Worm (Caenorhabditis elegans) whole organism, early embryonic: ENCODE data around the gene Y39G8B.10.
A peak's percentile ranks its signal among the peaks of the same experiment; 100 is the strongest.

Experiments used
- B0310.2 ChIP-seq: sonication (generic microtip); optimal IDR thresholded peaks from 2 replicates; lab custom pipeline; 2016; ENCODE audit warnings: mild to moderate bottlenecking, missing genetic modification characterization, missing compliant biosample characterization
- F13C5.2 ChIP-seq: sonication (generic microtip); optimal IDR thresholded peaks from 2 replicates; lab custom pipeline; 2017; ENCODE audit warnings: mild to moderate bottlenecking, missing genetic modification characterization, inconsistent platforms, missing compliant biosample characterization
- aly-1 ChIP-seq: sonication (generic microtip); optimal IDR thresholded peaks from 2 replicates; lab custom pipeline; 2016; ENCODE audit warnings: missing genetic modification characterization, missing compliant biosample characterization
- ama-1 ChIP-seq: fragments of 150-350 bp; optimal IDR thresholded peaks from 2 replicates; lab custom pipeline; 2014
- ceh-13 ChIP-seq: fragments of 200-800 bp; sonication (Bioruptor generic); optimal IDR thresholded peaks from 2 replicates; lab custom pipeline; 2018; ENCODE audit warnings: mild to moderate bottlenecking, missing genetic modification characterization, missing compliant biosample characterization
- ceh-36 ChIP-seq: sonication (generic microtip); optimal IDR thresholded peaks from 2 replicates; lab custom pipeline; 2016; ENCODE audit warnings: missing genetic modification characterization, inconsistent platforms, missing compliant biosample characterization
- ets-7 ChIP-seq: sonication (generic microtip); optimal IDR thresholded peaks from 2 replicates; lab custom pipeline; 2016; ENCODE audit warnings: missing genotype, missing genetic modification characterization, missing compliant biosample characterization
- flt-1 ChIP-seq: fragments of 200-800 bp; sonication (Bioruptor generic); IDR thresholded peaks from 2 replicates; pipeline ENCODE4 v1.3.6; 2022; ENCODE audit warnings: missing genetic modification characterization, missing compliant biosample characterization
- hmbx-1 ChIP-seq: sonication (generic microtip); optimal IDR thresholded peaks from 2 replicates; lab custom pipeline; 2016; ENCODE audit warnings: mild to moderate bottlenecking, missing genetic modification characterization, missing compliant biosample characterization
- hmg-4 ChIP-seq: fragments of 200-800 bp; sonication (Bioruptor generic); optimal IDR thresholded peaks from 2 replicates; lab custom pipeline; 2018; ENCODE audit warnings: mild to moderate bottlenecking, missing genetic modification characterization, missing compliant biosample characterization
- hnd-1 ChIP-seq: sonication (generic microtip); optimal IDR thresholded peaks from 2 replicates; lab custom pipeline; 2016; ENCODE audit warnings: missing genetic modification characterization, missing compliant biosample characterization
- pes-1 ChIP-seq: fragments of 200-800 bp; sonication (Bioruptor generic); IDR thresholded peaks from 2 replicates; pipeline ENCODE4 v1.3.6; 2022; ENCODE audit warnings: missing genetic modification reagents, missing genetic modification characterization, missing compliant biosample characterization
- scrt-1 ChIP-seq: fragments of 200-800 bp; sonication (Bioruptor generic); IDR thresholded peaks from 2 replicates; pipeline ENCODE4 v1.3.6; 2022; ENCODE audit warnings: missing genetic modification characterization, missing compliant biosample characterization
- sea-1 ChIP-seq: fragments of 200-800 bp; sonication (Bioruptor generic); conservative IDR thresholded peaks from 2 replicates; pipeline ENCODE4 v1.3.6; 2022; ENCODE audit warnings: missing genetic modification characterization, missing compliant biosample characterization
- tbx-11 ChIP-seq: fragments of 200-800 bp; sonication (Bioruptor generic); IDR thresholded peaks from 2 replicates; pipeline ENCODE4 v1.3.6; 2022; ENCODE audit warnings: missing genetic modification characterization, missing compliant biosample characterization
- tbx-37 ChIP-seq: fragments of 200-800 bp; sonication (Bioruptor generic); conservative IDR thresholded peaks from 2 replicates; pipeline ENCODE4 v1.3.6; 2022; ENCODE audit warnings: missing genetic modification reagents, missing genetic modification characterization, missing compliant biosample characterization
- tra-4 ChIP-seq: sonication (generic microtip); optimal IDR thresholded peaks from 2 replicates; lab custom pipeline; 2017; ENCODE audit warnings: missing genetic modification characterization, missing compliant biosample characterization

The Y39G8B.10 gene

ce11 chrII:13984551-13984950 lies 1.6 kb upstream of the Y39G8B.10 start, which contains the start of gene sre-47:
Gene sre-47, minus strand, starts transcription at chrII:13984651.
- TF ChIP-seq sea-1 (GFP tag; lab: Robert Waterston, UW) (no peak), ama-1 (no peak), aly-1 (tag; lab: Kevin White, UChicago) (no peak), scrt-1 (GFP tag; lab: Robert Waterston, UW) (no peak), pes-1 (GFP tag; lab: Robert Waterston, UW) (no peak), hmbx-1 (tag; lab: Kevin White, UChicago) (no peak), ceh-13 (GFP tag; lab: Kevin White, UChicago) (no peak), ets-7 (tag; lab: Kevin White, UChicago) (no peak), F13C5.2 (tag; lab: Kevin White, UChicago) (no peak), hnd-1 (tag; lab: Kevin White, UChicago) (no peak), tra-4 (no peak), flt-1 (no peak), tbx-37 (GFP tag; lab: Robert Waterston, UW) (no peak), hmg-4 (GFP tag; lab: Kevin White, UChicago) (no peak)

ce11 chrII:13982247-13982646 lies 668 bp downstream of the Y39G8B.10 start:
- no peak for TF ChIP-seq hnd-1 (tag; lab: Kevin White, UChicago)
- no peak for TF ChIP-seq hmg-4 (GFP tag; lab: Kevin White, UChicago)
- no peak for TF ChIP-seq ets-7 (tag; lab: Kevin White, UChicago)
- no peak for TF ChIP-seq flt-1
- TF ChIP-seq ceh-13 (GFP tag; lab: Kevin White, UChicago): no peak
- TF ChIP-seq tra-4: no peak
- no peak for TF ChIP-seq tbx-37 (GFP tag; lab: Robert Waterston, UW)
- TF ChIP-seq B0310.2: no peak
- TF ChIP-seq tbx-11 (GFP tag; lab: Robert Waterston, UW): no peak
- TF ChIP-seq hmbx-1 (tag; lab: Kevin White, UChicago): no peak
- no peak for TF ChIP-seq ama-1

ce11 chrII:13981819-13982218 lies 1.1 kb downstream of the Y39G8B.10 start:
- TF ChIP-seq ceh-36 (tag; lab: Kevin White, UChicago) (no peak), tbx-37 (GFP tag; lab: Robert Waterston, UW) (no peak), tra-4 (no peak), aly-1 (tag; lab: Kevin White, UChicago) (no peak), ama-1 (no peak), flt-1 (no peak), hmbx-1 (tag; lab: Kevin White, UChicago) (no peak), B0310.2 (no peak), pes-1 (GFP tag; lab: Robert Waterston, UW) (no peak), hnd-1 (tag; lab: Kevin White, UChicago) (no peak), ceh-13 (GFP tag; lab: Kevin White, UChicago) (no peak), sea-1 (GFP tag; lab: Robert Waterston, UW) (no peak), F13C5.2 (tag; lab: Kevin White, UChicago) (no peak), scrt-1 (GFP tag; lab: Robert Waterston, UW) (no peak), ets-7 (tag; lab: Kevin White, UChicago) (no peak), tbx-11 (GFP tag; lab: Robert Waterston, UW) (no peak)

- TF ChIP-seq tbx-37 (GFP tag; lab: Robert Waterston, UW) (no peak), hnd-1 (tag; lab: Kevin White, UChicago) (no peak), aly-1 (tag; lab: Kevin White, UChicago) (no peak), tra-4 (no peak), flt-1 (no peak), ceh-13 (GFP tag; lab: Kevin White, UChicago) (no peak), ets-7 (tag; lab: Kevin White, UChicago) (no peak), hmg-4 (GFP tag; lab: Kevin White, UChicago) (no peak), hmbx-1 (tag; lab: Kevin White, UChicago) (no peak), F13C5.2 (tag; lab: Kevin White, UChicago) (no peak), ceh-36 (tag; lab: Kevin White, UChicago) (no peak)
Observed at ce11 chrII:13981097-13981496, 1.8 kb downstream of the Y39G8B.10 start, which contains the start of gene Y39G8B.9. Gene Y39G8B.9, plus strand, starts transcription at chrII:13981365.

ce11 chrII:13979833-13980513 lies 2.9 kb downstream of the Y39G8B.10 start, which contains the start of gene sre-48:
Gene sre-48, minus strand, starts transcription at chrII:13979883.
- TF ChIP-seq ceh-13 (GFP tag; lab: Kevin White, UChicago): no peak
- TF ChIP-seq ceh-36 (tag; lab: Kevin White, UChicago): no peak
- no peak for TF ChIP-seq hmg-4 (GFP tag; lab: Kevin White, UChicago)
- no peak for TF ChIP-seq flt-1
- no peak for TF ChIP-seq tra-4
- no peak for TF ChIP-seq hmbx-1 (tag; lab: Kevin White, UChicago)
- no peak for TF ChIP-seq pes-1 (GFP tag; lab: Robert Waterston, UW)
- TF ChIP-seq aly-1 (tag; lab: Kevin White, UChicago): no peak
- TF ChIP-seq ets-7 (tag; lab: Kevin White, UChicago): no peak
- no peak for TF ChIP-seq tbx-11 (GFP tag; lab: Robert Waterston, UW)
- TF ChIP-seq B0310.2: no peak
- TF ChIP-seq scrt-1 (GFP tag; lab: Robert Waterston, UW): no peak
- TF ChIP-seq tbx-37 (GFP tag; lab: Robert Waterston, UW): no peak
- no peak for TF ChIP-seq ama-1
- no peak for TF ChIP-seq sea-1 (GFP tag; lab: Robert Waterston, UW)
- TF ChIP-seq F13C5.2 (tag; lab: Kevin White, UChicago): no peak
- no peak for TF ChIP-seq hnd-1 (tag; lab: Kevin White, UChicago)

- TF ChIP-seq ceh-13 (GFP tag; lab: Kevin White, UChicago) (no peak), aly-1 (tag; lab: Kevin White, UChicago) (no peak)
Observed at ce11 chrII:13977701-13978100, 5.2 kb downstream of the Y39G8B.10 start.

ce11 chrII:13976161-13976560 lies 6.8 kb downstream of the Y39G8B.10 start, which contains the start of gene Y39G8B.2:
Gene Y39G8B.2, minus strand, starts transcription at chrII:13976221.
- TF ChIP-seq hmg-4 (GFP tag; lab: Kevin White, UChicago) (peak; percentile 66), F13C5.2 (tag; lab: Kevin White, UChicago) (peak; percentile 73), tbx-11 (GFP tag; lab: Robert Waterston, UW) (0 out of 2 replicates have a peak, but pooled peaks have one; percentile 43), flt-1 (0 out of 2 replicates have a peak, but pooled peaks have one; percentile 32), ama-1 (no peak), scrt-1 (GFP tag; lab: Robert Waterston, UW) (peak; percentile 43; the same call in 1 of the 2 replicates), pes-1 (GFP tag; lab: Robert Waterston, UW) (peak; percentile 68), tra-4 (no peak)
